Fruit fly (Drosophila melanogaster) whole organism, embryonic: ENCODE measurements around the gene CG16826.

ENCODE experiments used
- Ada2b ChIP-seq: fragments of 200-800 bp; sonication (Bioruptor generic); IDR thresholded peaks from 2 replicates; pipeline ENCODE4 v1.3.6; 2022; ENCODE audit warnings: missing biosample characterization, missing genetic modification characterization
- Awh ChIP-seq: fragments of 200-800 bp; sonication (Bioruptor generic); IDR thresholded peaks from 2 replicates; pipeline ENCODE4, ENCODE4 v1.3.6; 2022; ENCODE audit warnings: missing biosample characterization, missing genetic modification characterization
- CG11247 ChIP-seq: fragments of 200-800 bp; sonication (Bioruptor generic); IDR thresholded peaks from 2 replicates; pipeline ENCODE4 v1.3.6; 2022; ENCODE audit warnings: missing biosample characterization, missing genetic modification characterization
- CG11723 ChIP-seq: fragments of 200-800 bp; sonication (Bioruptor generic); optimal IDR thresholded peaks from 2 replicates; lab custom pipeline; 2017; ENCODE audit warnings: missing biosample characterization, mild to moderate bottlenecking, missing genetic modification characterization
- CG12071 ChIP-seq: fragments of 200-800 bp; sonication (Bioruptor generic); optimal IDR thresholded peaks from 3 replicates; lab custom pipeline; 2018; ENCODE audit warnings: missing biosample characterization, mild to moderate bottlenecking, missing genetic modification characterization
- CG1233 ChIP-seq: fragments of 200-800 bp; sonication (Bioruptor generic); optimal IDR thresholded peaks from 4 replicates; lab custom pipeline; 2018; ENCODE audit warnings: missing biosample characterization, mild to moderate bottlenecking, missing genetic modification characterization
- CG14860 ChIP-seq: fragments of 200-800 bp; sonication (Bioruptor generic); IDR thresholded peaks from 3 replicates; pipeline ENCODE4 v1.3.6; 2022; ENCODE audit warnings: missing biosample characterization, missing genetic modification characterization; ENCODE audit not compliant: partially characterized antibody
- CG15269 ChIP-seq: fragments of 200-800 bp; sonication (Bioruptor generic); optimal IDR thresholded peaks from 2 replicates; lab custom pipeline; 2018; ENCODE audit warnings: missing biosample characterization, mild to moderate bottlenecking, missing genetic modification characterization, moderate library complexity
- CG17802 ChIP-seq: fragments of 200-800 bp; sonication (Bioruptor generic); optimal IDR thresholded peaks from 2 replicates; lab custom pipeline; 2018; ENCODE audit warnings: missing biosample characterization, mild to moderate bottlenecking, missing genetic modification characterization, moderate library complexity
- CG2678 ChIP-seq: fragments of 200-800 bp; sonication (Bioruptor generic); optimal IDR thresholded peaks from 3 replicates; lab custom pipeline; 2019; ENCODE audit warnings: missing biosample characterization, mild to moderate bottlenecking, missing genetic modification characterization, moderate library complexity
- CG32767 ChIP-seq: fragments of 200-800 bp; sonication (Bioruptor generic); IDR thresholded peaks from 2 replicates; pipeline ENCODE4 v1.3.6; 2022; ENCODE audit warnings: missing biosample characterization, missing genetic modification characterization
- CG32772 ChIP-seq: fragments of 200-800 bp; sonication (Bioruptor generic); IDR thresholded peaks from 2 replicates; pipeline ENCODE4 v1.3.6; 2022; ENCODE audit warnings: missing biosample characterization, missing genetic modification characterization
- CG34224 ChIP-seq: fragments of 200-800 bp; sonication (Bioruptor generic); IDR thresholded peaks from 3 replicates; pipeline ENCODE4 v1.3.6; 2022; ENCODE audit warnings: missing biosample characterization, missing genetic modification characterization; ENCODE audit not compliant: partially characterized antibody
- CG3726 ChIP-seq: fragments of 200-800 bp; sonication (Bioruptor generic); IDR thresholded peaks from 3 replicates; pipeline ENCODE4, ENCODE4 v1.3.6; 2022; ENCODE audit warnings: missing biosample characterization, missing genetic modification characterization
- CG4820 ChIP-seq: fragments of 200-800 bp; sonication (Bioruptor generic); optimal IDR thresholded peaks from 3 replicates; lab custom pipeline; 2016; ENCODE audit warnings: missing biosample characterization, missing genetic modification characterization
- CG8478 ChIP-seq: fragments of >200 bp; optimal IDR thresholded peaks from 2 replicates; lab custom pipeline; 2018
- E2f1 ChIP-seq: fragments of 200-800 bp; sonication (Bioruptor generic); IDR thresholded peaks from 2 replicates; pipeline ENCODE4 v1.3.6; 2022; ENCODE audit warnings: missing biosample characterization, missing genetic modification characterization
- Ets65A ChIP-seq: fragments of 200-800 bp; sonication (Bioruptor generic); peaks from one replicate; lab custom pipeline; 2016; ENCODE audit warnings: missing biosample characterization, missing genetic modification characterization
- Fer3 ChIP-seq: fragments of 200-800 bp; sonication (Bioruptor generic); optimal IDR thresholded peaks from 2 replicates; lab custom pipeline; 2018; ENCODE audit warnings: missing biosample characterization, mild to moderate bottlenecking, missing genetic modification characterization, moderate library complexity
- HLH54F ChIP-seq: fragments of 200-800 bp; sonication (Bioruptor generic); optimal IDR thresholded peaks from 3 replicates; lab custom pipeline; 2016; ENCODE audit warnings: missing biosample characterization, missing genetic modification characterization
- HLHmδ ChIP-seq: fragments of 200-800 bp; sonication (Bioruptor generic); optimal IDR thresholded peaks from 2 replicates; lab custom pipeline; 2018; ENCODE audit warnings: missing biosample characterization, mild to moderate bottlenecking, missing genetic modification characterization, moderate library complexity
- Jarid2 ChIP-seq: fragments of 200-800 bp; sonication (Bioruptor generic); optimal IDR thresholded peaks from 3 replicates; lab custom pipeline; 2017; ENCODE audit warnings: mild to moderate bottlenecking, missing biosample characterization, missing genetic modification reagents, missing genetic modification characterization
- Lhr ChIP-seq: fragments of 200-800 bp; sonication (Bioruptor generic); optimal IDR thresholded peaks from 3 replicates; lab custom pipeline; 2017; ENCODE audit warnings: mild to moderate bottlenecking, missing biosample characterization, missing genetic modification reagents, missing genetic modification characterization
- Opbp ChIP-seq: fragments of 200-800 bp; sonication (Bioruptor generic); IDR thresholded peaks from 3 replicates; pipeline ENCODE4 v1.3.6; 2022; ENCODE audit warnings: missing biosample characterization, missing genetic modification characterization; ENCODE audit not compliant: partially characterized antibody
- Ravus ChIP-seq: fragments of 200-800 bp; sonication (Bioruptor generic); IDR thresholded peaks from 2 replicates; pipeline ENCODE4 v1.3.6; 2022; ENCODE audit warnings: missing biosample characterization, missing genetic modification characterization
- abd-A ChIP-seq: fragments of 200-800 bp; sonication (Bioruptor generic); optimal IDR thresholded peaks from 3 replicates; lab custom pipeline; 2019; ENCODE audit warnings: missing biosample characterization, mild to moderate bottlenecking, missing genetic modification characterization, moderate library complexity
- ash1 ChIP-seq: fragments of 200-800 bp; sonication (Bioruptor generic); optimal IDR thresholded peaks from 2 replicates; lab custom pipeline; 2018; ENCODE audit warnings: missing biosample characterization, mild to moderate bottlenecking, missing genetic modification characterization
- br ChIP-seq: fragments of >200 bp; optimal IDR thresholded peaks from 2 replicates; lab custom pipeline; 2017
- caup ChIP-seq: fragments of 200-800 bp; sonication (Bioruptor generic); optimal IDR thresholded peaks from 3 replicates; lab custom pipeline; 2017; ENCODE audit warnings: missing biosample characterization, mild to moderate bottlenecking, missing genetic modification characterization, moderate library complexity; ENCODE audit not compliant: severe bottlenecking
- dysf ChIP-seq: fragments of 200-800 bp; sonication (Bioruptor generic); IDR thresholded peaks from 3 replicates; pipeline ENCODE4 v1.3.6; 2022; ENCODE audit warnings: missing biosample characterization, missing genetic modification characterization
- fd64A ChIP-seq: fragments of 200-800 bp; sonication (Bioruptor generic); optimal IDR thresholded peaks from 3 replicates; lab custom pipeline; 2018; ENCODE audit warnings: missing biosample characterization, mild to moderate bottlenecking, missing genetic modification characterization
- lilli ChIP-seq: fragments of 200-800 bp; sonication (Bioruptor generic); optimal IDR thresholded peaks from 3 replicates; lab custom pipeline; 2016; ENCODE audit warnings: missing biosample characterization, missing genetic modification characterization
- luna ChIP-seq: fragments of 200-800 bp; sonication (Bioruptor generic); optimal IDR thresholded peaks from 2 replicates; lab custom pipeline; 2016; ENCODE audit warnings: missing biosample characterization, missing genetic modification characterization
- oc ChIP-seq: fragments of 200-800 bp; sonication (Bioruptor generic); optimal IDR thresholded peaks from 2 replicates; lab custom pipeline; 2018; ENCODE audit warnings: missing biosample characterization, mild to moderate bottlenecking, missing genetic modification characterization, moderate library complexity
- pnt ChIP-seq: fragments of 200-800 bp; sonication (Bioruptor generic); optimal IDR thresholded peaks from 3 replicates; lab custom pipeline; 2016; ENCODE audit warnings: missing biosample characterization, missing genetic modification characterization
- pzg ChIP-seq: fragments of 200-800 bp; sonication (Bioruptor generic); optimal IDR thresholded peaks from 3 replicates; lab custom pipeline; 2018; ENCODE audit warnings: missing biosample characterization, mild to moderate bottlenecking, missing genetic modification characterization, moderate library complexity
- rib ChIP-seq: fragments of 200-800 bp; sonication (Bioruptor generic); IDR thresholded peaks from 2 replicates; pipeline ENCODE4 v1.3.6; 2022; ENCODE audit warnings: missing biosample characterization, missing genetic modification characterization
- sens ChIP-seq: fragments of 200-800 bp; sonication (Bioruptor generic); peaks from one replicate; lab custom pipeline; 2016; ENCODE audit warnings: missing biosample characterization, missing genetic modification characterization
- sna ChIP-seq: fragments of 200-800 bp; sonication (Bioruptor generic); IDR thresholded peaks from 2 replicates; pipeline ENCODE4 v1.3.6; 2022; ENCODE audit warnings: missing biosample characterization, missing genetic modification characterization; ENCODE audit not compliant: partially characterized antibody

The CG16826 gene

DNA sequence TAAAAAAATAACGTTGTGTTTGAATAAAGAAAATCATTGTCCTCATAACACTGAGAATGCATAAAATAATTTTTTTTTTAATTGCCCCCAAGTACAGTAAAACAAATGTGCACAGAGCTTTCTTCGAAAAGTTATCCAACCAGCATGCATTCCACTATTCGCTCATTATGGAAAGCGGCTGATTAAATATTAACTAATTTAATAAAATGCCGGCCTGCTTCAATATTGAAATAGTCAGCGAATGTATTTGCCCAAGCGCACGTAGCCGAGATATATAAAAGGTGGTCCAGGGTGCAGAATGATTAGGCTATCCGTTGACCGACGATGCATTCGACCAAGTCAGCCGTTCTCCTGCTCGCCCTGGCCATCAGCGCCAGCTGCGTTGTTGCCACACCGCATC, at the start of gene CG16826:
Gene CG16826 (plus strand): TSS at position 301 of the 400 bp plus-strand sequence.
- TF ChIP-seq CG1233: no peak
- TF ChIP-seq CG11247: no peak
- TF ChIP-seq Opbp: no peak
- TF ChIP-seq dysf: no peak
- TF ChIP-seq Awh (GFP tag; lab: Robert Waterston, UW): no peak
- TF ChIP-seq CG32772: no peak
- TF ChIP-seq Ravus: no peak
- no peak for TF ChIP-seq Fer3 (tag; lab: Kevin White, UChicago)
- no peak for TF ChIP-seq CG12071 (GFP tag; lab: Kevin White, UChicago)
- no peak for TF ChIP-seq sna (GFP tag; lab: Robert Waterston, UW)
- TF ChIP-seq E2f1 (GFP tag; lab: Robert Waterston, UW): no peak
- TF ChIP-seq Lhr: no peak
- no peak for TF ChIP-seq br (lab: Kevin White, UChicago)
- TF ChIP-seq CG15269 (tag; lab: Kevin White, UChicago): no peak
- no peak for TF ChIP-seq Ada2b (GFP tag; lab: Robert Waterston, UW)
- no peak for TF ChIP-seq fd64A (GFP tag; lab: Kevin White, UChicago)
- no peak for TF ChIP-seq CG3726 (GFP tag; lab: Robert Waterston, UW)
- TF ChIP-seq abd-A (tag; lab: Kevin White, UChicago): no peak
- TF ChIP-seq CG4820 (GFP tag; lab: Kevin White, UChicago): no peak
- TF ChIP-seq CG17802 (tag; lab: Kevin White, UChicago): no peak

DNA sequence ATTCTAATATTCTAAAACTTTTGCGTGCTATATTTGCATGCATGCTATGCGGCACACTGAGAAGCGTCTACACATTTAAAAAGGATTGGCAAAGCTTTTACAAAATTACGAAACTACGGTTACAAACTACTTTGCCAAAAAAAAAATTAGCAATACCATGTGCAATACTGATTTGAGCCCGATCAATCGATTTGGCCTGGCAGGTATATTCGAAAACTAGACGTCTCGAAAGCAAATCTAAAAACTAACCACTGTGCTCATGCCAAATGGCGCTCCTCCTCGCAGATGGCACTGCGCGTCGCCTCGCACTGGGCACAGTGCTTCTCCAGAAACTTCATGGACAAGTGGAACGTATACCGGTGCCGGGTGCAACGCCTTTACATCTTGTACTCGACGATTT, 43.1 kb upstream of the CG16826 start, which contains the start of gene CG16825:
Gene CG16825 (plus strand): TSS at position 301 of the 400 bp plus-strand sequence.
- TF ChIP-seq oc (no peak), pnt (no peak), HLHmδ (GFP tag; lab: Kevin White, UChicago) (no peak), CG4820 (GFP tag; lab: Kevin White, UChicago) (no peak), Lhr (no peak), HLH54F (GFP tag; lab: Kevin White, UChicago) (no peak)

DNA sequence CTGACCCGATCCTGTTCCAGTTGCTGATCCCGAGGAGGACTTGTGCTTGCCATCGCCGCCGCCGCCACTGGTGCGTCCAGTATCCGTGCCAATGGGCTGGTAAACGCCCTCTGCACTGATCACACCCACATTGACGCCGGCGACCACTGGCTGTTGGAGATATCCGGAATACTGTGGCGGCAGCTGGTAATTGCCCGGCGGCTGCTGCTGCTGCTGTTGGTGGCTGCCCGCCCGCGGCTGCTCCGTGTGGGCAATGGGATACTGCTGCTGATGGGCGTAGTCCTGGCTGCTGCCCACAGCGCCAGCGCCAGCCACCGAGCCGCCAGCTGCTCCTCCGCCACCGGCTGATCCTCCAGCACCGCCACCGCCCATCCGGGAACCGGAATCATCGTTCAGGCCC, 42.6 kb upstream of the CG16826 start:
- TF ChIP-seq sens (GFP tag; lab: Kevin White, UChicago) (peak; percentile 40), CG2678 (no peak), Ets65A (GFP tag; lab: Kevin White, UChicago) (peak; percentile 93), caup (GFP tag; lab: Kevin White, UChicago) (no peak), CG11723 (GFP tag; lab: Kevin White, UChicago) (no peak), CG32767 (GFP tag; lab: Robert Waterston, UW) (no peak), luna (no peak), lilli (no peak), CG8478 (lab: Kevin White, UChicago) (peak; percentile 24), CG34224 (GFP tag; lab: Robert Waterston, UW) (no peak), pzg (GFP tag; lab: Kevin White, UChicago) (no peak), rib (no peak), ash1 (GFP tag; lab: Kevin White, UChicago) (no peak), Jarid2 (GFP tag; lab: Kevin White, UChicago) (no peak), CG14860 (GFP tag; lab: Robert Waterston, UW) (no peak)
